Fruit fly (Drosophila melanogaster): ENCODE results near the gene Snmp1.

- no peak for TF ChIP-seq psq (GFP tag; optimal IDR thresholded peaks at IDR 0.05)
- no peak for TF ChIP-seq CG8765 (GFP tag; IDR thresholded peaks at IDR 0.05)
- TF ChIP-seq CG11398 (GFP tag; optimal IDR thresholded peaks at IDR 0.05), result no peak
- TF ChIP-seq CG31224 (GFP tag; IDR thresholded peaks at IDR 0.05), result no peak
- TF ChIP-seq chn (GFP tag; optimal IDR thresholded peaks at IDR 0.05), result no peak
- TF ChIP-seq gro (GFP tag; optimal IDR thresholded peaks at IDR 0.05), result no peak
- TF ChIP-seq ranshi (GFP tag; IDR thresholded peaks at IDR 0.05), result no peak
- TF ChIP-seq CG14667 (GFP tag; IDR thresholded peaks at IDR 0.05), result no peak
- TF ChIP-seq CG17361 (GFP tag; IDR thresholded peaks at IDR 0.05), result no peak
- TF ChIP-seq insv (GFP tag; optimal IDR thresholded peaks at IDR 0.05), result no peak
- TF ChIP-seq CG34376 (GFP tag; optimal IDR thresholded peaks at IDR 0.05), result no peak
Measured at dm6 chr3R:21130050-21130449, 38.0 kb downstream of the Snmp1 start, which contains the start of gene Ice2.
